Fruit fly (Drosophila melanogaster) whole organism, embryonic: Measurements from ENCODE around the gene Drsl2.

Experiments
- ATbp ChIP-seq: fragments of 200-800 bp; sonication (Bioruptor generic); optimal IDR thresholded peaks from 2 replicates; lab custom pipeline; 2017; ENCODE audit warnings: missing biosample characterization, mild to moderate bottlenecking, missing genetic modification characterization, missing genetic modification reagents
- Aef1 ChIP-seq: fragments of 200-800 bp; sonication (Bioruptor generic); IDR thresholded peaks from 3 replicates; pipeline ENCODE4 v1.3.6; 2022; ENCODE audit warnings: missing biosample characterization, missing genetic modification characterization
- CG10543 ChIP-seq: fragments of 200-800 bp; sonication (Bioruptor generic); optimal IDR thresholded peaks from 3 replicates; lab custom pipeline; 2017; ENCODE audit warnings: missing biosample characterization, mild to moderate bottlenecking, missing genetic modification characterization, moderate library complexity
- CG11560 ChIP-seq: fragments of 200-800 bp; sonication (Bioruptor generic); IDR thresholded peaks from 3 replicates; pipeline ENCODE4 v1.3.6; 2022; ENCODE audit warnings: missing biosample characterization, missing genetic modification characterization
- CG12104 ChIP-seq: fragments of 200-800 bp; sonication (Bioruptor generic); optimal IDR thresholded peaks from 3 replicates; lab custom pipeline; 2016; ENCODE audit warnings: missing biosample characterization, missing genetic modification characterization
- CG12155 ChIP-seq: fragments of 200-800 bp; sonication (Bioruptor generic); optimal IDR thresholded peaks from 3 replicates; lab custom pipeline; 2016; ENCODE audit warnings: missing biosample characterization, missing genetic modification characterization
- CG12219 ChIP-seq: fragments of 200-800 bp; sonication (Bioruptor generic); optimal IDR thresholded peaks from 3 replicates; lab custom pipeline; 2018; ENCODE audit warnings: missing biosample characterization, mild to moderate bottlenecking, missing genetic modification characterization
- CG14441 ChIP-seq: fragments of 200-800 bp; sonication (Bioruptor generic); IDR thresholded peaks from 2 replicates; pipeline ENCODE4 v1.3.6; 2022; ENCODE audit warnings: missing biosample characterization, missing genetic modification characterization
- CG17361 ChIP-seq: fragments of 200-800 bp; sonication (Bioruptor generic); IDR thresholded peaks from 3 replicates; pipeline ENCODE4 v1.3.6; 2022; ENCODE audit warnings: missing biosample characterization, missing genetic modification characterization
- CG2120 ChIP-seq: fragments of 200-800 bp; sonication (Bioruptor generic); optimal IDR thresholded peaks from 3 replicates; lab custom pipeline; 2016; ENCODE audit warnings: missing biosample characterization, missing genetic modification characterization
- CG3065 ChIP-seq: fragments of 200-800 bp; sonication (Bioruptor generic); optimal IDR thresholded peaks from 2 replicates; lab custom pipeline; 2016; ENCODE audit warnings: missing biosample characterization, missing genetic modification characterization
- CG34376 ChIP-seq: fragments of 200-800 bp; sonication (Bioruptor generic); optimal IDR thresholded peaks from 2 replicates; lab custom pipeline; 2018; ENCODE audit warnings: missing biosample characterization, mild to moderate bottlenecking, missing genetic modification characterization
- CG42726 ChIP-seq: fragments of 200-800 bp; sonication (Bioruptor generic); IDR thresholded peaks from 2 replicates; pipeline ENCODE4 v1.3.6; 2022; ENCODE audit warnings: missing biosample characterization, missing genetic modification characterization; ENCODE audit not compliant: partially characterized antibody
- CG43689 ChIP-seq: fragments of 200-800 bp; sonication (Bioruptor generic); IDR thresholded peaks from 2 replicates; pipeline ENCODE4 v1.3.6; 2022; ENCODE audit warnings: missing biosample characterization, missing genetic modification characterization
- CG5953 ChIP-seq: fragments of 200-800 bp; sonication (Bioruptor generic); IDR thresholded peaks from 2 replicates; pipeline ENCODE4 v1.3.6; 2022; ENCODE audit warnings: missing biosample characterization, missing genetic modification characterization
- CG6683 ChIP-seq: fragments of 200-800 bp; sonication (Bioruptor generic); optimal IDR thresholded peaks from 2 replicates; lab custom pipeline; 2017; ENCODE audit warnings: missing biosample characterization, mild to moderate bottlenecking, missing genetic modification characterization, missing genetic modification reagents
- CG9817 ChIP-seq: fragments of 200-800 bp; sonication (Bioruptor generic); optimal IDR thresholded peaks from 2 replicates; lab custom pipeline; 2018; ENCODE audit warnings: missing biosample characterization, mild to moderate bottlenecking, missing genetic modification characterization, moderate library complexity
- D ChIP-seq, 2 experiments: fragments of 200-800 bp in 1 of 2; fragments of >200 bp in 1 of 2; sonication (Bioruptor generic) in 1 of 2; optimal IDR thresholded peaks; 2 replicates in 1 of 2; 3 replicates in 1 of 2; lab custom pipeline; 2017; ENCODE audit warnings: mild to moderate bottlenecking in 1 of 2, missing biosample characterization in 1 of 2, missing genetic modification characterization in 1 of 2, missing genetic modification reagents in 1 of 2
- Dad ChIP-seq: fragments of 200-800 bp; sonication (Bioruptor generic); optimal IDR thresholded peaks from 3 replicates; lab custom pipeline; 2016; ENCODE audit warnings: missing biosample characterization, missing genetic modification characterization
- Dfd ChIP-seq, 2 experiments: fragments of >200 bp; optimal IDR thresholded peaks; 2 replicates each; lab custom pipeline; 2017; ENCODE audit warnings: missing biosample characterization in 2 of 2, missing genetic modification characterization in 2 of 2
- Dll ChIP-seq: fragments of 200-800 bp; sonication (Bioruptor generic); IDR thresholded peaks from 4 replicates; pipeline ENCODE4 v1.3.6; 2022; ENCODE audit warnings: missing biosample characterization, missing genetic modification characterization; ENCODE audit not compliant: partially characterized antibody
- Doc2 ChIP-seq: fragments of 200-800 bp; sonication (Bioruptor generic); IDR thresholded peaks from 2 replicates; pipeline ENCODE4 v1.3.6; 2022; ENCODE audit warnings: missing biosample characterization, missing genetic modification characterization
- HLH3B ChIP-seq: fragments of 200-800 bp; sonication (Bioruptor generic); IDR thresholded peaks from 2 replicates; pipeline ENCODE4 v1.3.6; 2022; ENCODE audit warnings: missing biosample characterization, missing genetic modification characterization
- Hmr ChIP-seq: fragments of 200-800 bp; sonication (Bioruptor generic); optimal IDR thresholded peaks from 3 replicates; lab custom pipeline; 2017; ENCODE audit warnings: mild to moderate bottlenecking, missing biosample characterization, missing genetic modification reagents, missing genetic modification characterization
- MBD-R2 ChIP-seq: fragments of 200-800 bp; sonication (Bioruptor generic); IDR thresholded peaks from 2 replicates; pipeline ENCODE4 v1.3.6; 2022; ENCODE audit warnings: missing biosample characterization, missing genetic modification characterization
- Stat92E ChIP-seq, 3 experiments: fragments of >200 bp in 2 of 3; fragments of 200-800 bp in 1 of 3; sonication (Bioruptor generic) in 1 of 3; optimal IDR thresholded peaks; 2 replicates each; lab custom pipeline; 2017 to 2019; ENCODE audit warnings: missing biosample characterization in 3 of 3, missing genetic modification characterization in 3 of 3, mild to moderate bottlenecking in 1 of 3, moderate library complexity in 1 of 3
- Taf1 ChIP-seq: fragments of 200-800 bp; sonication (Bioruptor generic); IDR thresholded peaks from 2 replicates; pipeline ENCODE4 v1.3.6; 2022; ENCODE audit warnings: missing biosample characterization, missing genetic modification characterization
- al ChIP-seq: fragments of 200-800 bp; sonication (Bioruptor generic); IDR thresholded peaks from 2 replicates; pipeline ENCODE4 v1.3.6; 2022; ENCODE audit warnings: missing biosample characterization, missing genetic modification characterization
- crol ChIP-seq: fragments of 200-800 bp; sonication (Bioruptor generic); IDR thresholded peaks from 2 replicates; pipeline ENCODE4 v1.3.6; 2022; ENCODE audit warnings: missing biosample characterization, missing genetic modification characterization
- dm ChIP-seq: fragments of 200-800 bp; sonication (Bioruptor generic); optimal IDR thresholded peaks from 3 replicates; lab custom pipeline; 2016; ENCODE audit warnings: missing biosample characterization, missing genetic modification characterization
- ems ChIP-seq: fragments of 200-800 bp; sonication (Bioruptor generic); optimal IDR thresholded peaks from 3 replicates; lab custom pipeline; 2016; ENCODE audit warnings: missing biosample characterization, missing genetic modification characterization
- fd102C ChIP-seq: fragments of 200-800 bp; sonication (Bioruptor generic); optimal IDR thresholded peaks from 2 replicates; lab custom pipeline; 2018; ENCODE audit warnings: missing biosample characterization, mild to moderate bottlenecking, missing genetic modification characterization, moderate library complexity
- fu2 ChIP-seq: fragments of 200-800 bp; sonication (Bioruptor generic); optimal IDR thresholded peaks from 2 replicates; lab custom pipeline; 2016; ENCODE audit warnings: missing biosample characterization, missing genetic modification characterization
- gfzf ChIP-seq: fragments of 200-800 bp; sonication (Bioruptor generic); optimal IDR thresholded peaks from 2 replicates; lab custom pipeline; 2016; ENCODE audit warnings: missing biosample characterization, mild to moderate bottlenecking, missing genetic modification characterization, moderate library complexity
- insv ChIP-seq, 2 experiments: fragments of 200-800 bp; sonication (Bioruptor generic); optimal IDR thresholded peaks; 3 replicates each; lab custom pipeline; 2016 to 2018; ENCODE audit warnings: missing biosample characterization in 2 of 2, missing genetic modification characterization in 2 of 2
- jing ChIP-seq: fragments of 200-800 bp; sonication (Bioruptor generic); optimal IDR thresholded peaks from 2 replicates; lab custom pipeline; 2018; ENCODE audit warnings: missing biosample characterization, mild to moderate bottlenecking, missing genetic modification characterization
- kni ChIP-seq: fragments of 200-800 bp; sonication (Bioruptor generic); optimal IDR thresholded peaks from 3 replicates; lab custom pipeline; 2017; ENCODE audit warnings: mild to moderate bottlenecking, missing biosample characterization, missing genetic modification reagents, missing genetic modification characterization
- pb ChIP-seq: fragments of 200-800 bp; sonication (Bioruptor generic); optimal IDR thresholded peaks from 3 replicates; lab custom pipeline; 2016; ENCODE audit warnings: missing biosample characterization, missing genetic modification characterization
- prd ChIP-seq, 3 experiments: fragments of >200 bp in 2 of 3; fragments of 200-800 bp in 1 of 3; sonication (Bioruptor generic) in 1 of 3; optimal IDR thresholded peaks in 2 of 3; IDR thresholded peaks in 1 of 3; 2 replicates in 2 of 3; 3 replicates in 1 of 3; pipeline versions ENCODE4 v1.3.6 to Lab custom; 2017 to 2022; ENCODE audit warnings: missing biosample characterization in 1 of 3, missing genetic modification characterization in 1 of 3
- pros ChIP-seq: fragments of 200-800 bp; sonication (Bioruptor generic); optimal IDR thresholded peaks from 3 replicates; lab custom pipeline; 2019; ENCODE audit warnings: missing biosample characterization, mild to moderate bottlenecking, missing genetic modification characterization, moderate library complexity
- row ChIP-seq: fragments of 200-800 bp; sonication (Bioruptor generic); IDR thresholded peaks from 3 replicates; pipeline ENCODE4 v1.3.6; 2022; ENCODE audit warnings: missing biosample characterization, missing genetic modification characterization
- salm ChIP-seq: fragments of 200-800 bp; sonication (Bioruptor generic); optimal IDR thresholded peaks from 2 replicates; lab custom pipeline; 2018; ENCODE audit warnings: missing biosample characterization, mild to moderate bottlenecking, missing genetic modification characterization
- sd ChIP-seq: fragments of 200-800 bp; sonication (Bioruptor generic); optimal IDR thresholded peaks from 3 replicates; lab custom pipeline; 2018; ENCODE audit warnings: missing biosample characterization, mild to moderate bottlenecking, missing genetic modification characterization, moderate library complexity
- sens ChIP-seq: fragments of 200-800 bp; sonication (Bioruptor generic); peaks from one replicate; lab custom pipeline; 2016; ENCODE audit warnings: missing biosample characterization, missing genetic modification characterization
- seq ChIP-seq: fragments of 200-800 bp; sonication (Bioruptor generic); IDR thresholded peaks from 2 replicates; pipeline ENCODE4 v1.3.6; 2022; ENCODE audit warnings: missing biosample characterization, missing genetic modification characterization
- slp2 ChIP-seq: fragments of 200-800 bp; sonication (Bioruptor generic); optimal IDR thresholded peaks from 2 replicates; lab custom pipeline; 2016; ENCODE audit warnings: missing biosample characterization, missing genetic modification characterization
- so ChIP-seq: fragments of 200-800 bp; sonication (Bioruptor generic); IDR thresholded peaks from 3 replicates; pipeline ENCODE4 v1.3.6; 2022; ENCODE audit warnings: missing biosample characterization, missing genetic modification characterization
- tll ChIP-seq, 2 experiments: fragments of 200-800 bp in 1 of 2; fragments of >200 bp in 1 of 2; sonication (Bioruptor generic) in 1 of 2; optimal IDR thresholded peaks; 2 replicates each; lab custom pipeline; 2017 to 2019; ENCODE audit warnings: missing biosample characterization in 2 of 2, missing genetic modification characterization in 2 of 2, mild to moderate bottlenecking in 1 of 2, moderate library complexity in 1 of 2
- tna ChIP-seq: fragments of 200-800 bp; sonication (Bioruptor generic); IDR thresholded peaks from 2 replicates; pipeline ENCODE4 v1.3.6; 2022; ENCODE audit warnings: missing biosample characterization, missing genetic modification characterization; ENCODE audit not compliant: partially characterized antibody
- ttk ChIP-seq: fragments of 200-800 bp; sonication (Bioruptor generic); IDR thresholded peaks from 2 replicates; pipeline ENCODE4 v2.1.2; 2022; ENCODE audit warnings: missing biosample characterization, missing genetic modification characterization

The Drsl2 gene

dm6 chr3L:3300345-3300744 is 13.8 kb upstream of the Drsl2 start (continued):
- TF ChIP-seq CG3065 (peak; percentile 59), sens (GFP tag; lab: Kevin White, UChicago) (peak; percentile 94), fu2 (no peak), HLH3B (GFP tag; lab: Robert Waterston, UW) (peak; percentile 76), so (peak; percentile 68; the same call in 2 of the 3 replicates), insv (GFP tag; optimal IDR thresholded peaks at IDR 0.05; lab: Kevin White, UChicago) (no peak), D (optimal IDR thresholded peaks at IDR 0.05; lab: Kevin White, UChicago) (no peak), D (GFP tag; optimal IDR thresholded peaks at IDR 0.05; lab: Kevin White, UChicago) (peak; percentile 53), CG6683 (GFP tag; lab: Kevin White, UChicago) (no peak), ttk (GFP tag; lab: Robert Waterston, UW) (peak; percentile 73), prd (optimal IDR thresholded peaks at IDR 0.05; lab: Kevin White, UChicago) (no peak), prd (GFP tag; IDR thresholded peaks at IDR 0.05; lab: Robert Waterston, UW) (peak; percentile 65; the same call in 2 of the 3 replicates), CG34376 (GFP tag; lab: Kevin White, UChicago) (no peak), pros (GFP tag; lab: Kevin White, UChicago) (no peak), Dll (GFP tag; lab: Robert Waterston, UW) (no peak), seq (GFP tag; lab: Robert Waterston, UW) (peak; percentile 69), CG12104 (GFP tag; lab: Kevin White, UChicago) (no peak), kni (GFP tag; lab: Kevin White, UChicago) (peak; percentile 11), gfzf (no peak), CG12155 (GFP tag; lab: Kevin White, UChicago) (peak; percentile 17), CG43689 (GFP tag; lab: Robert Waterston, UW) (no peak), row (GFP tag; lab: Robert Waterston, UW) (peak; percentile 73), CG12219 (GFP tag; lab: Kevin White, UChicago) (peak; percentile 38), crol (GFP tag; lab: Robert Waterston, UW) (no peak), CG5953 (GFP tag; lab: Robert Waterston, UW) (peak; percentile 45; the same call in 1 of the 2 replicates), salm (tag; lab: Kevin White, UChicago) (peak; percentile 39), tll (GFP tag; optimal IDR thresholded peaks at IDR 0.05; lab: Kevin White, UChicago) (no peak), CG42726 (no peak), Stat92E (GFP tag; optimal IDR thresholded peaks at IDR 0.05; lab: Kevin White, UChicago) (no peak), Aef1 (GFP tag; lab: Robert Waterston, UW) (peak; percentile 62), slp2 (peak; percentile 66), ems (peak; percentile 8), CG14441 (GFP tag; lab: Robert Waterston, UW) (peak; percentile 55), CG17361 (peak; percentile 62; the same call in 2 of the 3 replicates), Dfd (GFP tag; optimal IDR thresholded peaks at IDR 0.05; lab: Kevin White, UChicago) (no peak), Hmr (GFP tag; lab: Kevin White, UChicago) (peak; percentile 39), fd102C (GFP tag; lab: Kevin White, UChicago) (no peak), Doc2 (GFP tag; lab: Robert Waterston, UW) (no peak), ATbp (peak; percentile 59), dm (GFP tag; lab: Kevin White, UChicago) (no peak), pb (peak; percentile 8), MBD-R2 (no peak; the same call in 1 of the 2 replicates), Taf1 (no peak), CG10543 (no peak), CG2120 (GFP tag; lab: Kevin White, UChicago) (no peak), CG11560 (0 out of 3 replicates have a peak, but pooled peaks have one; percentile 7), Dad (GFP tag; lab: Kevin White, UChicago) (peak; percentile 16), CG9817 (tag; lab: Kevin White, UChicago) (peak; percentile 24), tna (GFP tag; lab: Robert Waterston, UW) (no peak), jing (GFP tag; lab: Kevin White, UChicago) (no peak), al (no peak), sd (tag; lab: Kevin White, UChicago) (no peak)
